Worm (Caenorhabditis elegans) whole organism, L2 larva: ENCODE results near the gene T06F4.1.

Experiments used
- F13H6.1 ChIP-seq: sonication (generic microtip); optimal IDR thresholded peaks from 2 replicates; lab custom pipeline; 2016; ENCODE audit warnings: missing genetic modification characterization, missing compliant biosample characterization
- ama-1 ChIP-seq: fragments of 150-350 bp; optimal IDR thresholded peaks from 2 replicates; lab custom pipeline; 2018; ENCODE audit warnings: inconsistent platforms
- crh-2 ChIP-seq: sonication (generic microtip); optimal IDR thresholded peaks from 2 replicates; lab custom pipeline; 2017; ENCODE audit warnings: missing biosample characterization, missing genetic modification characterization
- elt-1 ChIP-seq: fragments of 150-350 bp; optimal IDR thresholded peaks from 2 replicates; lab custom pipeline; 2014; ENCODE audit warnings: missing biosample characterization, missing genetic modification characterization
- elt-3 ChIP-seq: sonication (generic microtip); optimal IDR thresholded peaks from 2 replicates; lab custom pipeline; 2017; ENCODE audit warnings: missing biosample characterization, missing genetic modification characterization
- lin-39 ChIP-seq: fragments of 150-350 bp; optimal IDR thresholded peaks from 2 replicates; lab custom pipeline; 2014; ENCODE audit warnings: missing biosample characterization, missing genetic modification reagents, missing genetic modification characterization
- mab-5 ChIP-seq: fragments of 150-350 bp; optimal IDR thresholded peaks from 2 replicates; lab custom pipeline; 2014; ENCODE audit warnings: missing biosample characterization, missing genetic modification characterization
- nhr-10 ChIP-seq: sonication (generic microtip); optimal IDR thresholded peaks from 2 replicates; lab custom pipeline; 2017; ENCODE audit warnings: missing biosample characterization, missing genetic modification characterization
- nhr-77 ChIP-seq: fragments of 150-350 bp; optimal IDR thresholded peaks from 2 replicates; lab custom pipeline; 2014; ENCODE audit warnings: missing biosample characterization, missing genetic modification characterization
- snpc-4 ChIP-seq: fragments of 150-350 bp; optimal IDR thresholded peaks from 2 replicates; lab custom pipeline; 2014; ENCODE audit warnings: missing biosample characterization, missing genetic modification characterization
- unc-62 ChIP-seq: fragments of 150-350 bp; optimal IDR thresholded peaks from 2 replicates; lab custom pipeline; 2014; ENCODE audit warnings: missing biosample characterization, missing genetic modification reagents, missing genetic modification characterization
- ztf-11 ChIP-seq: sonication (generic microtip); optimal IDR thresholded peaks from 2 replicates; lab custom pipeline; 2017; ENCODE audit warnings: missing biosample characterization, missing genetic modification characterization

DNA sequence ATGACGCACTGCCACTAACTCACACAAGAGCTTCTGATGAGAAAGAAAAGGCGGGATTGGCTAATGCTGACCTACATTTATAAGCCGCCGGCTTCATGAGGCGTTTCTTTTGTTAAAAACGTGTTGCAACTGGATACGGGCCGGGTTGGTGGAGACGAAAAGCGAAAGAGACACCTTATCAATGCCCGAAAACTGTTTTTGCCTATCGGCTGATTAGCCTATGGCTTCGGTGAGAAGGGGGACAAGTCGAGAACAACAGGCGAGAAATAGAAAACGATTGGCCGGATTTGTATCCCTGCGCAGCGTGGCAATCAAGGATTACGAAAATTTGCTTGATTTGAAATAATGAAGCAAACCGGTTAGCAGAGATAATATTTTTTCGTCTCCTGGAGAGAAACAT lies 32.3 kb upstream of the T06F4.1 start, which contains the start of gene F09F9.2:
- TF ChIP-seq elt-1 (tag; lab: Kevin White, UChicago) (no peak), ama-1 (lab: Kevin White, UChicago) (no peak), nhr-10 (tag; lab: Kevin White, UChicago) (no peak), nhr-77 (tag; lab: Kevin White, UChicago) (no peak), elt-3 (tag; lab: Kevin White, UChicago) (no peak), ztf-11 (tag; lab: Kevin White, UChicago) (no peak), lin-39 (tag; lab: Kevin White, UChicago) (no peak), crh-2 (tag; lab: Kevin White, UChicago) (no peak), mab-5 (tag; lab: Kevin White, UChicago) (no peak), unc-62 (GFP tag; lab: Kevin White, UChicago) (no peak), F13H6.1 (tag; lab: Kevin White, UChicago) (no peak), snpc-4 (tag; lab: Kevin White, UChicago) (no peak)
